Fruit fly (Drosophila melanogaster) whole organism: ENCODE data around the gene UQCR-14.

ENCODE experiments used
- EcR ChIP-seq, 2 experiments: fragments of >200 bp; optimal IDR thresholded peaks; 2 replicates each; lab custom pipeline; 2017; ENCODE audit warnings: missing biosample characterization in 2 of 2, missing genetic modification characterization in 2 of 2, missing genetic modification reagents in 2 of 2
- pan ChIP-seq: fragments of >200 bp; optimal IDR thresholded peaks from 2 replicates; lab custom pipeline; 2017

- TF ChIP-seq EcR (GFP tag; optimal IDR thresholded peaks at IDR 0.05; lab: Kevin White, UChicago) (no peak), pan (lab: Kevin White, UChicago) (no peak)
Observed at dm6 chrX:16243989-16244388, 42.1 kb upstream of the UQCR-14 start.
